Worm (Caenorhabditis elegans) whole organism, young adult: Measurements from ENCODE around the gene C18D4.12.

ENCODE experiments used
- T07F8.4 ChIP-seq: sonication (generic microtip); optimal IDR thresholded peaks from 2 replicates; lab custom pipeline; 2016; ENCODE audit warnings: mild to moderate bottlenecking, missing genetic modification characterization, moderate library complexity, missing compliant biosample characterization
- Y95B8A.8 ChIP-seq: fragments of 200-800 bp; sonication (Bioruptor generic); IDR thresholded peaks from 2 replicates; pipeline ENCODE4 v1.3.6; 2022; ENCODE audit warnings: missing genetic modification reagents, missing genetic modification characterization, missing compliant biosample characterization
- bed-1 ChIP-seq: fragments of 200-800 bp; sonication (Bioruptor generic); IDR thresholded peaks from 2 replicates; pipeline ENCODE4 v1.3.6; 2022; ENCODE audit warnings: missing genetic modification reagents, missing genetic modification characterization, missing compliant biosample characterization
- ceh-58 ChIP-seq: fragments of 200-800 bp; sonication (Bioruptor generic); IDR thresholded peaks from 2 replicates; pipeline ENCODE4 v1.3.6; 2022; ENCODE audit warnings: missing genetic modification characterization, missing compliant biosample characterization
- dpl-1 ChIP-seq: fragments of 150-350 bp; optimal IDR thresholded peaks from 2 replicates; lab custom pipeline; 2014; ENCODE audit warnings: missing biosample characterization, missing genetic modification reagents, missing genetic modification characterization
- hsf-1 ChIP-seq: fragments of 200-800 bp; sonication (Bioruptor generic); IDR thresholded peaks from 2 replicates; pipeline ENCODE4 v1.3.6; 2022; ENCODE audit warnings: missing genetic modification reagents, missing genetic modification characterization, missing compliant biosample characterization
- nfya-1 ChIP-seq: sonication (generic microtip); optimal IDR thresholded peaks from 2 replicates; lab custom pipeline; 2017; ENCODE audit warnings: antibody characterized with exemption, missing compliant biosample characterization, missing genetic modification characterization, borderline replicate concordance; ENCODE audit not compliant: insufficient read depth
- rcor-1 ChIP-seq: fragments of 200-800 bp; sonication (Bioruptor generic); IDR thresholded peaks from 2 replicates; pipeline ENCODE4 v1.3.6; 2022; ENCODE audit warnings: missing genetic modification reagents, missing genetic modification characterization, missing compliant biosample characterization

DNA sequence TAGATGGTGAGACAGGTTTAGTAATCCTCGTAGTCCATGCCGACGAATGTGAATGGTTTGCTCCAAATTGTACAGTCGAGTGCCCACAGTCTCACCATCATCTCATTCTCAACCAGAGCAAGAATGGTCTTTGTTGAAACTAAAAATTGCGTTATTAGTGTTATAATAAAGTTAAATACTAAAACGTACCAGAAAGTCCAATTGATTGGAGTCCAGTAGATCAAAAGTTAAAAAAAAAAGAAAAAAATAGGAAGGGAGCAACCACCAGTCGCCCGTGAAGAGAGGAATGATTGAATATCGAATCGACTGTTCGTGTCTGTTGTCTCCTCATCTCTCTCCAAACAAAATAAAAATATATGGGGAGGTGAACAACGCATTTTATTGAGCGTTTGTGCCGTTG, at the start of gene C18D4.12:
- TF ChIP-seq Y95B8A.8: no peak
- TF ChIP-seq dpl-1 (GFP tag; lab: Kevin White, UChicago): no peak
- no peak for TF ChIP-seq hsf-1 (GFP tag; lab: Robert Waterston, UW)
- no peak for TF ChIP-seq bed-1
- no peak for TF ChIP-seq nfya-1 (tag; lab: Kevin White, UChicago)
- TF ChIP-seq rcor-1: no peak
- no peak for TF ChIP-seq T07F8.4 (tag; lab: Kevin White, UChicago)
- TF ChIP-seq ceh-58 (GFP tag; lab: Robert Waterston, UW): no peak
